Worm (Caenorhabditis elegans): Measurements from ENCODE around the gene srz-59.

DNA sequence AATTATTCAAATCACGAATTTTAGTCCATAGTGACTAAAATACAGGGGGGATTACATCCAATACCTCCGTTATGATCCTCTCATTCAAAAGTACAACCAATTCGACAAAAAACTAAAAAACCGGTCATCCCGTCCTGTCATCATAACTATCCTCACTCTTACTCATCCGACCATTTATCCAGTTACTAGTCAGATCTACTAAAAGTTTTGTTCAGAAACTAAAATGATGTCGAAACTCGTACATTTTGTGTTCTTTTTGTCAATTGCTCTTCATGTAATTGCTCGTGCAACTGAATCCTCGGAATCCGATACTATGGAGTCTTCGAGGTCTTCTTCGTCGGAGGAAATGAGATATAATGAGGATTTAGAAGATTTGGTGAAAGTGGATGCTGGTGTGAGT lies 45.2 kb downstream of the srz-59 start, which contains the start of gene R05A10.2:
- TF ChIP-seq grh-1 (GFP tag; IDR thresholded peaks at IDR 0.05) = no peak
- no peak for TF ChIP-seq nhr-11 (tag; optimal IDR thresholded peaks at IDR 0.05)
- no peak for TF ChIP-seq nhr-85 (tag)
- no peak for TF ChIP-seq nhr-12 (tag; optimal IDR thresholded peaks at IDR 0.05)
- TF ChIP-seq C34B4.2 (tag; optimal IDR thresholded peaks at IDR 0.05) = no peak
- no peak for TF ChIP-seq isw-1 (GFP tag; IDR thresholded peaks at IDR 0.05)

Measured in whole organism, L1 larva.